5 worm cellular contexts compared by ENCODE assay signal in the genomic region with DNA sequence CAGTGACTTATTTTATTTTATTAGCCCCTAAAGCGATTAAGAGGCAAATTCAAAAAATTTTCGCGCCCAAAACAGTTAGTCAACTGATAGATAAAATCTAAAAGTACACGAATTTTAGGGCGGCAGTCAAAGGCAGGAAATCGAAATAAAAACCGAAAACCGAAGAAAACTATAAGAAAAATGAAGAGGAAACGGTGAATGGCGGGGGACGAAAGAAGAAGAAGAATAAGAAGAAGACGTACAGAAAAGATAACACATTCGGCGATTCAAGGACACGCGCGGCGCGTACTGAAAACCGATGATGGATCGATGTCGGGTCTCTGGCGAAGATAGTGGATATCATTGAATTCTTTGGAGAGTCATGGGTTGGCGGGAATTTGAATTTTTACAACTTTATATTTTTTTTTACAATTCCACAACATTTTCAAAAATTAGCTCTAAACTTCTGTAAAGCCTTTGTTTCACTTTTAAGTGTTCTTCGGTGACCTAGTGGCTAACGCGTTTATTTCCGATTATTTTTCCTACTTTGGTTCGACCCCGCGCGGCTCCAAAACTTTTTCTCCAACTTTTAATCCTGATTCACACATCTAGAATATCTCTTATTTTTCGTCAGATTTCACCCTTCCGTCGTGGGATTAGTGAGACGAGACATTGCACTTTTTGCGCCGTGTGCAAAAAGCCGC.
A peak's percentile ranks its signal among the peaks of the same experiment; 100 is the strongest.
TF ChIP-seq lines count a peak whose summit lies in the region.

No protein-coding gene starts in this region.

TF ChIP-seq in whole organism, L1 larva, 84 proteins besides CTCF, POLR2A, EP300 and RAD21 (continues in another document):
- TF ChIP-seq swsn-7 (tag; optimal IDR thresholded peaks at IDR 0.05; lab: Kevin White, UChicago) (no peak), lsy-2 (tag; optimal IDR thresholded peaks at IDR 0.05; lab: Kevin White, UChicago) (peak in 1 of 2 experiments; percentile 49), ceh-82 (tag; optimal IDR thresholded peaks at IDR 0.05; lab: Kevin White, UChicago) (peak in 1 of 3 experiments; percentile 6), efl-3 (GFP tag; optimal IDR thresholded peaks at IDR 0.05; lab: Kevin White, UChicago) (no peak), fkh-10 (GFP tag; optimal IDR thresholded peaks at IDR 0.05; lab: Kevin White, UChicago) (no peak), nhr-19 (GFP tag; conservative IDR thresholded peaks at IDR 0.05; lab: Robert Waterston, UW) (peak; percentile 29; the same call in 1 of the 2 replicates), nhr-85 (tag; lab: Kevin White, UChicago) (peak; percentile 96), tbx-2 (tag; optimal IDR thresholded peaks at IDR 0.05; lab: Kevin White, UChicago) (no peak), nhr-47 (tag; optimal IDR thresholded peaks at IDR 0.05; lab: Kevin White, UChicago) (peak; percentile 6), lin-35 (GFP tag; optimal IDR thresholded peaks at IDR 0.05; lab: Kevin White, UChicago) (peak; percentile 72 to 85), lin-15B (tag; optimal IDR thresholded peaks at IDR 0.05; lab: Kevin White, UChicago) (peak; percentile 61), ceh-8 (GFP tag; optimal IDR thresholded peaks at IDR 0.05; lab: Kevin White, UChicago) (no peak), nhr-90 (tag; optimal IDR thresholded peaks at IDR 0.05; lab: Kevin White, UChicago; ENCODE audit: poor library complexity) (peak; percentile 68), rnt-1 (tag; optimal IDR thresholded peaks at IDR 0.05; lab: Kevin White, UChicago) (peak; percentile 35), xbp-1 (tag; optimal IDR thresholded peaks at IDR 0.05; lab: Kevin White, UChicago) (no peak), lin-13 (GFP tag; optimal IDR thresholded peaks at IDR 0.05; lab: Kevin White, UChicago) (peak; percentile 72)

TF ChIP-seq in whole organism, L2 larva, 48 proteins besides CTCF, POLR2A, EP300 and RAD21:
- TF ChIP-seq nhr-21 (tag; optimal IDR thresholded peaks at IDR 0.05; lab: Kevin White, UChicago) (peak; percentile 69), fos-1 (tag; optimal IDR thresholded peaks at IDR 0.05; lab: Kevin White, UChicago) (peak; percentile 6), gmeb-1 (tag; optimal IDR thresholded peaks at IDR 0.05; lab: Kevin White, UChicago) (peak; percentile 79), lin-13 (GFP tag; optimal IDR thresholded peaks at IDR 0.05; lab: Kevin White, UChicago) (peak; percentile 6), unc-55 (GFP tag; optimal IDR thresholded peaks at IDR 0.05; lab: Kevin White, UChicago) (no peak), blmp-1 (tag; optimal IDR thresholded peaks at IDR 0.05; lab: Kevin White, UChicago; ENCODE audit: insufficient read depth) (peak; percentile 66), sma-3 (GFP tag; optimal IDR thresholded peaks at IDR 0.05; lab: Kevin White, UChicago) (peak; percentile 65), mdl-1 (tag; optimal IDR thresholded peaks at IDR 0.05; lab: Kevin White, UChicago) (no peak), ceh-16 (tag; optimal IDR thresholded peaks at IDR 0.05; lab: Kevin White, UChicago) (peak; percentile 82), sma-9 (GFP tag; optimal IDR thresholded peaks at IDR 0.05; lab: Kevin White, UChicago) (peak; percentile 46), sma-9 (tag; optimal IDR thresholded peaks at IDR 0.05; lab: Kevin White, UChicago) (no peak), nhr-25 (tag; optimal IDR thresholded peaks at IDR 0.05; lab: Kevin White, UChicago) (peak; percentile 80), nhr-237 (tag; optimal IDR thresholded peaks at IDR 0.05; lab: Kevin White, UChicago) (no peak), nhr-129 (tag; optimal IDR thresholded peaks at IDR 0.05; lab: Kevin White, UChicago) (peak; percentile 6)

TF ChIP-seq in whole organism, L3 larva, 47 proteins besides CTCF, POLR2A, EP300 and RAD21:
- TF ChIP-seq R02D3.7 (tag; optimal IDR thresholded peaks at IDR 0.05; lab: Kevin White, UChicago) (peak; percentile 28), nhr-25 (tag; optimal IDR thresholded peaks at IDR 0.05; lab: Kevin White, UChicago) (peak; percentile 84), elt-1 (tag; optimal IDR thresholded peaks at IDR 0.05; lab: Kevin White, UChicago) (peak; percentile 76), lin-15B (tag; optimal IDR thresholded peaks at IDR 0.05; lab: Kevin White, UChicago) (peak; percentile 92), ztf-4 (tag; optimal IDR thresholded peaks at IDR 0.05; lab: Kevin White, UChicago) (no peak), nhr-23 (tag; optimal IDR thresholded peaks at IDR 0.05; lab: Kevin White, UChicago) (peak; percentile 75), zag-1 (tag; optimal IDR thresholded peaks at IDR 0.05; lab: Kevin White, UChicago) (no peak), nhr-237 (tag; optimal IDR thresholded peaks at IDR 0.05; lab: Kevin White, UChicago) (no peak), nfya-1 (tag; optimal IDR thresholded peaks at IDR 0.05; lab: Kevin White, UChicago; ENCODE audit: insufficient read depth) (no peak), unc-62 (GFP tag; optimal IDR thresholded peaks at IDR 0.05; lab: Kevin White, UChicago) (peak; percentile 48), elt-3 (tag; optimal IDR thresholded peaks at IDR 0.05; lab: Kevin White, UChicago) (peak in 1 of 3 experiments; percentile 15), jun-1 (tag; optimal IDR thresholded peaks at IDR 0.05; lab: Kevin White, UChicago) (no peak), lsy-12 (tag; optimal IDR thresholded peaks at IDR 0.05; lab: Kevin White, UChicago) (no peak), nhr-43 (tag; optimal IDR thresholded peaks at IDR 0.05; lab: Kevin White, UChicago; ENCODE audit: poor library complexity, severe bottlenecking) (peak; percentile 56)

TF ChIP-seq in whole organism, L4 larva, 104 proteins besides CTCF, POLR2A, EP300 and RAD21:
- TF ChIP-seq nhr-10 (tag; optimal IDR thresholded peaks at IDR 0.05; lab: Kevin White, UChicago): no peak
- peak; percentile 60 for TF ChIP-seq nhr-28 (tag; optimal IDR thresholded peaks at IDR 0.05; lab: Kevin White, UChicago)
- no peak for TF ChIP-seq snpc-1.2 (GFP tag; IDR thresholded peaks at IDR 0.05; lab: Robert Waterston, UW)
- TF ChIP-seq mdl-1 (tag; optimal IDR thresholded peaks at IDR 0.05; lab: Kevin White, UChicago): peak in 1 of 2 experiments; percentile 38
- peak; percentile 29 for TF ChIP-seq hlh-11 (tag; optimal IDR thresholded peaks at IDR 0.05; lab: Kevin White, UChicago)
- no peak for TF ChIP-seq lir-3 (tag; optimal IDR thresholded peaks at IDR 0.05; lab: Kevin White, UChicago)
- peak in 1 of 2 experiments; percentile 9 for TF ChIP-seq lsy-2 (tag; optimal IDR thresholded peaks at IDR 0.05; lab: Kevin White, UChicago)
- peak; percentile 90 for TF ChIP-seq aha-1 (tag; lab: Kevin White, UChicago)
- TF ChIP-seq unc-62 (GFP tag; optimal IDR thresholded peaks at IDR 0.05 in 1 of 2; lab: Kevin White, UChicago): peak in 1 of 2 experiments; percentile 94
- TF ChIP-seq unc-62 (tag; optimal IDR thresholded peaks at IDR 0.05; lab: Kevin White, UChicago): no peak
- peak; percentile 66 for TF ChIP-seq dpl-1 (GFP tag; optimal IDR thresholded peaks at IDR 0.05; lab: Kevin White, UChicago)
- TF ChIP-seq ceh-32 (tag; optimal IDR thresholded peaks at IDR 0.05; lab: Kevin White, UChicago; ENCODE audit: poor library complexity): no peak
- no peak for TF ChIP-seq Y75B8A.6 (GFP tag; IDR thresholded peaks at IDR 0.05; lab: Robert Waterston, UW)
- no peak for TF ChIP-seq nhr-48 (tag; optimal IDR thresholded peaks at IDR 0.05; lab: Kevin White, UChicago)
- TF ChIP-seq vab-7 (GFP tag; IDR thresholded peaks at IDR 0.05; lab: Robert Waterston, UW): no peak
- no peak for TF ChIP-seq egl-27 (tag; optimal IDR thresholded peaks at IDR 0.05; lab: Kevin White, UChicago)
- no peak for TF ChIP-seq D1046.2 (GFP tag; IDR thresholded peaks at IDR 0.05; lab: Robert Waterston, UW)

TF ChIP-seq in whole organism, young adult, 124 proteins besides CTCF, POLR2A, EP300 and RAD21:
- TF ChIP-seq rpc-1 (optimal IDR thresholded peaks at IDR 0.05; lab: Kevin White, UChicago) (peak; percentile 29), rpc-1 (tag; optimal IDR thresholded peaks at IDR 0.05; lab: Kevin White, UChicago) (peak; percentile 71), B0019.2 (GFP tag; conservative IDR thresholded peaks at IDR 0.05; lab: Robert Waterston, UW) (no peak), snpc-3.4 (tag; optimal IDR thresholded peaks at IDR 0.05; lab: Kevin White, UChicago) (no peak), lin-26 (GFP tag; IDR thresholded peaks at IDR 0.05; lab: Robert Waterston, UW) (no peak), bed-1 (GFP tag; IDR thresholded peaks at IDR 0.05; lab: Robert Waterston, UW) (no peak), lin-54 (GFP tag; optimal IDR thresholded peaks at IDR 0.05; lab: Kevin White, UChicago) (peak; percentile 31), pha-4 (tag; optimal IDR thresholded peaks at IDR 0.05; lab: Kevin White, UChicago) (no peak), K11D2.4 (GFP tag; IDR thresholded peaks at IDR 0.05; lab: Robert Waterston, UW) (no peak), tbp1 (GFP tag; optimal IDR thresholded peaks at IDR 0.05; lab: Kevin White, UChicago) (peak; percentile 81), F49E8.2 (tag; optimal IDR thresholded peaks at IDR 0.05; lab: Kevin White, UChicago; ENCODE audit: insufficient read depth) (no peak), B0261.1 (tag; optimal IDR thresholded peaks at IDR 0.05; lab: Kevin White, UChicago) (peak; percentile 47), lsy-27 (tag; optimal IDR thresholded peaks at IDR 0.05; lab: Kevin White, UChicago; ENCODE audit: borderline replicate concordance, insufficient read depth) (no peak), ekl-4 (GFP tag; IDR thresholded peaks at IDR 0.05; lab: Robert Waterston, UW) (no peak)
TF ChIP-seq in whole organism, young adult: peak in this region for 4.
